Worm (Caenorhabditis elegans): ENCODE results near the gene fbxl-1.

DNA sequence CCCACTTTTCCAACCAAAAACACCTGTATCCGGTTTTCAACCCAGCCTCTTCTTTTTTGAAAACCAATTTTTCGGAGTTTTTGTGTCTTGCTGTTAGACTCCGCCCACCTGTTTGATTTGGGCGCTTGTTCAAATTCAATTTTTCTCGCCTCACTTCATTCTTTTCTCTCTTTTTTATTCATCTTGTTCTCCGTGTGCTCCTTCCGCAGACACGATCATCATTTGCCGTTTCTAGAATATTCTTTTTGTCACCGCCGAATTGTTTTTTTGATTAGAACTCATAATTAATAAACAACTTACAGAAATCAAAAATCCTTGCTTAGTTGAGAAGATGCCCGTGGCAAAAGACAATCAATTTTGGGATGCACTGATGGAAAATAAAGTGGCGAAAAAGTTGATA, 48.7 kb upstream of the fbxl-1 start, which contains the start of gene C50C3.5:
- no peak for TF ChIP-seq nhr-237 (tag; optimal IDR thresholded peaks at IDR 0.05)
- TF ChIP-seq mep-1 (tag; optimal IDR thresholded peaks at IDR 0.05), result no peak
- no peak for TF ChIP-seq pha-4 (tag; optimal IDR thresholded peaks at IDR 0.05)
- TF ChIP-seq ces-1 (GFP tag; optimal IDR thresholded peaks at IDR 0.05), result no peak
- no peak for TF ChIP-seq hlh-1 (tag; optimal IDR thresholded peaks at IDR 0.05)
- TF ChIP-seq nhr-12 (tag; optimal IDR thresholded peaks at IDR 0.05), result no peak
- no peak for TF ChIP-seq lsy-2 (tag; optimal IDR thresholded peaks at IDR 0.05)
- no peak for TF ChIP-seq tbx-8 (GFP tag; optimal IDR thresholded peaks at IDR 0.05)
- TF ChIP-seq ztf-11 (tag; optimal IDR thresholded peaks at IDR 0.05), result no peak
- no peak for TF ChIP-seq nhr-28 (tag; optimal IDR thresholded peaks at IDR 0.05)
- no peak for TF ChIP-seq snpc-4 (tag; optimal IDR thresholded peaks at IDR 0.05)
- TF ChIP-seq unc-62 (GFP tag; optimal IDR thresholded peaks at IDR 0.05), result no peak
